In the genomic region with DNA sequence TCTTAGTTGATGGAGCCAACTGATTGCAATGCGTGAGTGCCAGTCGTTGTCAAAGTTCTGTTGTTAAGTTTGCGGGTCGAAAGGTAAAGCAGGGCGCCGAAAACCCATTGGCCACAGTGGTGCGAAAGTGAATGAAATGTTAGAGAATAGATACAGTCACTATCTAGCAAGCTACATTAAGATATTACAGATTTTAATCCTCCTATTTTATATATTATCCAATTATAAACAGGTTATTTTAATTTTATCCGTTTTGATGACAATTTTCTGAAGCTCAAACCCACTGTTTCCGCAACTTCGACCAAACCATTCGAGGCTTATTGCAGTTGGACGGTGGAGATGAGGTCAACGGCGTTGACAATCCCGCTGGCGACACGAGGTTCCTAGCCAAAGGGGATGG, we compare ENCODE assay signal across 1 fruit fly cellular context.
TF ChIP-seq lines count a peak whose summit lies in the region.

No protein-coding gene starts in this region.

TF ChIP-seq in whole organism, embryonic, 481 proteins besides CTCF, POLR2A, EP300 and RAD21 (continued from another document):
- TF ChIP-seq CG12391 (tag; optimal IDR thresholded peaks at IDR 0.05; lab: Kevin White, UChicago) = peak; percentile 34
- TF ChIP-seq CG12942 (GFP tag; optimal IDR thresholded peaks at IDR 0.05; lab: Kevin White, UChicago) = peak; percentile 3
- TF ChIP-seq lab (GFP tag; optimal IDR thresholded peaks at IDR 0.05; lab: Kevin White, UChicago) = peak; percentile 42
- peak; percentile 8 for TF ChIP-seq CG18764 (GFP tag; optimal IDR thresholded peaks at IDR 0.05; lab: Kevin White, UChicago)
- peak; percentile 29; the same call in 1 of the 2 replicates for TF ChIP-seq nerfin-2 (GFP tag; IDR thresholded peaks at IDR 0.05; lab: Robert Waterston, UW; ENCODE audit: partially characterized antibody)
- peak in 1 of 2 experiments; percentile 75 for TF ChIP-seq bsh (GFP tag; optimal IDR thresholded peaks at IDR 0.05; lab: Kevin White, UChicago)
- TF ChIP-seq CG12769 (tag; optimal IDR thresholded peaks at IDR 0.05; lab: Kevin White, UChicago) = peak; percentile 9
- peak; percentile 41 for TF ChIP-seq Spps (tag; optimal IDR thresholded peaks at IDR 0.05; lab: Kevin White, UChicago)
- TF ChIP-seq CG9727 (GFP tag; optimal IDR thresholded peaks at IDR 0.05; lab: Kevin White, UChicago) = peak; percentile 36
- TF ChIP-seq CG1529 (GFP tag; optimal IDR thresholded peaks at IDR 0.05; lab: Kevin White, UChicago) = peak; percentile 4
- no peak for TF ChIP-seq en (GFP tag; optimal IDR thresholded peaks at IDR 0.05; lab: Kevin White, UChicago)
- peak; percentile 39; the same call in 1 of the 2 replicates for TF ChIP-seq CG1024 (GFP tag; IDR thresholded peaks at IDR 0.05; lab: Robert Waterston, UW)
- TF ChIP-seq unpg (GFP tag; optimal IDR thresholded peaks at IDR 0.05; lab: Kevin White, UChicago) = peak; percentile 63
- TF ChIP-seq Ets65A (GFP tag; lab: Kevin White, UChicago) = peak; percentile 54
- 0 out of 2 replicates have a peak, but pooled peaks have one; percentile 22 for TF ChIP-seq CG4360 (GFP tag; IDR thresholded peaks at IDR 0.05; lab: Robert Waterston, UW)
- TF ChIP-seq gem (tag; optimal IDR thresholded peaks at IDR 0.05; lab: Kevin White, UChicago) = peak; percentile 51
- TF ChIP-seq CG8388 (GFP tag; optimal IDR thresholded peaks at IDR 0.05; lab: Kevin White, UChicago) = peak; percentile 33
- TF ChIP-seq br (optimal IDR thresholded peaks at IDR 0.05; lab: Kevin White, UChicago) = no peak
- TF ChIP-seq slbo (GFP tag; IDR thresholded peaks at IDR 0.05; lab: Robert Waterston, UW) = 0 out of 2 replicates have a peak, but pooled peaks have one; percentile 38
- no peak for TF ChIP-seq jing (GFP tag; optimal IDR thresholded peaks at IDR 0.05; lab: Kevin White, UChicago)
- no peak for TF ChIP-seq hth (optimal IDR thresholded peaks at IDR 0.05; lab: Kevin White, UChicago)
- peak; percentile 14 for TF ChIP-seq CG30403 (GFP tag; optimal IDR thresholded peaks at IDR 0.05; lab: Kevin White, UChicago)
- no peak for TF ChIP-seq gfzf (GFP tag; optimal IDR thresholded peaks at IDR 0.05; lab: Kevin White, UChicago)
- TF ChIP-seq CG31441 (GFP tag; IDR thresholded peaks at IDR 0.05; lab: Robert Waterston, UW) = peak; percentile 63
- TF ChIP-seq CG30431 (GFP tag; optimal IDR thresholded peaks at IDR 0.05; lab: Kevin White, UChicago) = peak; percentile 16
- peak; percentile 47; the same call in 2 of the 3 replicates for TF ChIP-seq row (GFP tag; IDR thresholded peaks at IDR 0.05; lab: Robert Waterston, UW)
- TF ChIP-seq Asciz (GFP tag; optimal IDR thresholded peaks at IDR 0.05; lab: Kevin White, UChicago) = peak; percentile 33
- no peak for TF ChIP-seq tgo (GFP tag; IDR thresholded peaks at IDR 0.05; lab: Robert Waterston, UW)
- TF ChIP-seq CG1603 (tag; optimal IDR thresholded peaks at IDR 0.05; lab: Kevin White, UChicago) = peak; percentile 47
- peak; percentile 45 for TF ChIP-seq gsb-n (tag; optimal IDR thresholded peaks at IDR 0.05; lab: Kevin White, UChicago)
- TF ChIP-seq CG14710 (tag; optimal IDR thresholded peaks at IDR 0.05; lab: Kevin White, UChicago) = peak; percentile 17
- peak; percentile 13 for TF ChIP-seq nau (GFP tag; optimal IDR thresholded peaks at IDR 0.05; lab: Kevin White, UChicago)
- TF ChIP-seq CG10267 (tag; optimal IDR thresholded peaks at IDR 0.05; lab: Kevin White, UChicago) = peak; percentile 30
- peak; percentile 55 for TF ChIP-seq Oli (tag; optimal IDR thresholded peaks at IDR 0.05; lab: Kevin White, UChicago)
- TF ChIP-seq D19A (tag; optimal IDR thresholded peaks at IDR 0.05; lab: Kevin White, UChicago) = peak; percentile 26
- TF ChIP-seq CG2678 (tag; optimal IDR thresholded peaks at IDR 0.05; lab: Kevin White, UChicago) = peak; percentile 22
- no peak for TF ChIP-seq CG42726 (GFP tag; IDR thresholded peaks at IDR 0.05; lab: Robert Waterston, UW; ENCODE audit: partially characterized antibody)
- 0 out of 2 replicates have a peak, but pooled peaks have one; percentile 60 for TF ChIP-seq ranshi (GFP tag; IDR thresholded peaks at IDR 0.05; lab: Robert Waterston, UW)
- TF ChIP-seq CG11696 (GFP tag; IDR thresholded peaks at IDR 0.05; lab: Robert Waterston, UW) = no peak
- 0 out of 2 replicates have a peak, but pooled peaks have one; percentile 26 for TF ChIP-seq CG5953 (GFP tag; IDR thresholded peaks at IDR 0.05; lab: Robert Waterston, UW)
- TF ChIP-seq stc (GFP tag; IDR thresholded peaks at IDR 0.05; lab: Robert Waterston, UW) = peak; percentile 57
- no peak for TF ChIP-seq CG2889 (GFP tag; IDR thresholded peaks at IDR 0.05; lab: Robert Waterston, UW)
- TF ChIP-seq CG11695 (GFP tag; IDR thresholded peaks at IDR 0.05; lab: Robert Waterston, UW) = peak; percentile 67
- TF ChIP-seq grau (tag; optimal IDR thresholded peaks at IDR 0.05; lab: Kevin White, UChicago) = peak; percentile 28
- peak; percentile 61 for TF ChIP-seq Sox102F (GFP tag; optimal IDR thresholded peaks at IDR 0.05; lab: Kevin White, UChicago)
- TF ChIP-seq CG8290 (GFP tag; optimal IDR thresholded peaks at IDR 0.05; lab: Kevin White, UChicago) = no peak
- peak in 1 of 2 experiments; percentile 18 for TF ChIP-seq CG8290 (tag; optimal IDR thresholded peaks at IDR 0.05; lab: Kevin White, UChicago)
TF ChIP-seq in whole organism, embryonic: peak in this region for 98.
